Worm (Caenorhabditis elegans) whole organism, L2 larva: ENCODE data around the gene C09B8.4.

Experiments
- C34F6.9 ChIP-seq: fragments of 150-350 bp; optimal IDR thresholded peaks from 2 replicates; lab custom pipeline; 2014; ENCODE audit warnings: missing biosample characterization, missing genetic modification characterization
- F13H6.1 ChIP-seq: sonication (generic microtip); optimal IDR thresholded peaks from 2 replicates; lab custom pipeline; 2016; ENCODE audit warnings: missing genetic modification characterization, missing compliant biosample characterization
- ZK546.5 ChIP-seq: sonication (generic microtip); optimal IDR thresholded peaks from 2 replicates; lab custom pipeline; 2017; ENCODE audit warnings: missing biosample characterization, missing genetic modification characterization
- egl-27 ChIP-seq: sonication (generic microtip); optimal IDR thresholded peaks from 3 replicates; lab custom pipeline; 2017; ENCODE audit warnings: missing biosample characterization, missing genetic modification reagents, missing genetic modification characterization
- gmeb-1 ChIP-seq: fragments of 150-350 bp; optimal IDR thresholded peaks from 2 replicates; lab custom pipeline; 2014; ENCODE audit warnings: missing biosample characterization, missing genetic modification characterization
- lin-13 ChIP-seq: fragments of 150-350 bp; optimal IDR thresholded peaks from 2 replicates; lab custom pipeline; 2014; ENCODE audit warnings: missing biosample characterization, missing genetic modification reagents, missing genetic modification characterization
- nhr-6 ChIP-seq: fragments of 150-350 bp; optimal IDR thresholded peaks from 2 replicates; lab custom pipeline; 2014; ENCODE audit warnings: missing biosample characterization, missing genetic modification characterization
- nhr-77 ChIP-seq: fragments of 150-350 bp; optimal IDR thresholded peaks from 2 replicates; lab custom pipeline; 2014; ENCODE audit warnings: missing biosample characterization, missing genetic modification characterization
- snpc-4 ChIP-seq: fragments of 150-350 bp; optimal IDR thresholded peaks from 2 replicates; lab custom pipeline; 2014; ENCODE audit warnings: missing biosample characterization, missing genetic modification characterization
- unc-39 ChIP-seq: fragments of 150-350 bp; optimal IDR thresholded peaks from 2 replicates; lab custom pipeline; 2014; ENCODE audit warnings: missing biosample characterization, missing genetic modification characterization
- unc-62 ChIP-seq: fragments of 150-350 bp; optimal IDR thresholded peaks from 2 replicates; lab custom pipeline; 2014; ENCODE audit warnings: missing biosample characterization, missing genetic modification reagents, missing genetic modification characterization
- zag-1 ChIP-seq: fragments of 150-350 bp; optimal IDR thresholded peaks from 2 replicates; lab custom pipeline; 2014; ENCODE audit warnings: missing biosample characterization, missing genetic modification characterization
- ztf-4 ChIP-seq: fragments of 150-350 bp; optimal IDR thresholded peaks from 2 replicates; lab custom pipeline; 2014; ENCODE audit warnings: missing biosample characterization, missing genetic modification characterization

DNA sequence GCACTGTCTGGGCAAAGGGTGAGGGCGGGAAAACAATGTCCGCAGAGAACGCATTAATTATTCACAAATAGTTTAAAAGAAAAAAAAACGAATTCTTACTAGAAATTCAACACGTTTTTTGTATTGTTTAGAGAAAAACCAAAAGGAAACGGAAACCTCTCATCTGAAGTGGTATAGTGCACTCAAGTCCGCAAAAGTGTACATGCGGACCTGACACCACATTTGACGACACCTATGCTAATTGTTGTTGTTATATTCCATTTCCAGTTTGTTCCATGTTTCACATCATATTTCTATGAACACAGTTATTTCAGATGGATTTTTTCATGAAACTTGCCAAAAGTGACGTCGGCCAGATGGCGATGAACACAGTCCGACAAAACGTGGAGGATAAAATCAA is 33.0 kb upstream of the C09B8.4 start, which contains the start of gene C45B2.6:
- no peak for TF ChIP-seq C34F6.9 (tag; lab: Kevin White, UChicago)
- TF ChIP-seq ZK546.5 (tag; lab: Kevin White, UChicago) = no peak
- TF ChIP-seq F13H6.1 (tag; lab: Kevin White, UChicago) = no peak
- TF ChIP-seq nhr-77 = no peak
- peak; percentile 31 for TF ChIP-seq gmeb-1 (tag; lab: Kevin White, UChicago)
- no peak for TF ChIP-seq lin-13
- TF ChIP-seq nhr-6 = no peak
- TF ChIP-seq zag-1 (tag; lab: Kevin White, UChicago) = no peak
- TF ChIP-seq snpc-4 = no peak
- no peak for TF ChIP-seq unc-62
- TF ChIP-seq egl-27 (tag; lab: Kevin White, UChicago) = no peak
- no peak for TF ChIP-seq ztf-4 (tag; lab: Kevin White, UChicago)
- TF ChIP-seq unc-39 (tag; lab: Kevin White, UChicago) = no peak
